Fruit fly (Drosophila melanogaster) S2 (cell line): Measurements from ENCODE around the gene sov.

Experiments
- CG8478 ChIP-seq: fragments of >200 bp; optimal IDR thresholded peaks from 2 replicates; lab custom pipeline; 2018
- CTCF ChIP-seq, 2 experiments: fragments of >200 bp; optimal IDR thresholded peaks; 2 replicates each; lab custom pipeline; 2018

- TF ChIP-seq CTCF (optimal IDR thresholded peaks at IDR 0.05; lab: Kevin White, UChicago), result no peak
- TF ChIP-seq CG8478 (lab: Kevin White, UChicago), result no peak
These were observed 45.9 kb upstream of the sov start for dm6 chrX:6710258-6710657.
